Worm (Caenorhabditis elegans): Measurements from ENCODE around the gene srlf-29.

DNA sequence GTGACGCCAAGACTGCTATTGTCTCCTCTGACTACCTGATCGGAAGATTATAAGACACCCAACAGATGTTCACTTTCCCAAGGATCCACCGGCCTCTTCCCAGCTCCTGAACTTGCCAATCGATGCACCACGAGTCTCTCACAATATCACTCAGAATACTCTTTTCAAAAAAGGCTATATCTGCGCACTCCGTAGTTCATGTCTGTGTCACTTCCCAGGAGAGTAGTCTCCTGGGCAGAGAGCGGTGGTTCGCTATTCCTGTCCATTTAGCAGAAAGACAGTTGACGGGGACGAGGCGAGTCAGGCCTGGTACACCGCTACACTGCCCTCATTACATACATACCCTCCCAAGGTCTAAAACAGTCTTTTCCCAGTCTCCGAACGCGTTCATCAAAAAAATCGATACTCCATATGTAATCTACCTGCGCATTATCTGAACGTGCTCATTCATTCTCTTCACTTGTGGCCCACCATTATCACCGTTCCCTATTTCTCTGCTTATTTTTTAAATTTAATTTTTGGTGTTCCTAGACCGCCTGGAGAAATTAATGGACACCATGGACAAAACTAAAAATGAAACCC is 48.7 kb downstream of the srlf-29 start, which contains the start of gene btb-6:
- TF ChIP-seq mdl-1 (tag; optimal IDR thresholded peaks at IDR 0.05) (no peak), unc-62 (GFP tag; optimal IDR thresholded peaks at IDR 0.05 in 1 of 2) (no peak), unc-62 (tag; optimal IDR thresholded peaks at IDR 0.05) (no peak)
